Fruit fly (Drosophila melanogaster) Kc167 (cell line): ENCODE results near the gene Gen.

Experiments used
- Myc ChIP-seq: fragments of >200 bp; optimal IDR thresholded peaks from 2 replicates; lab custom pipeline; 2017; ENCODE audit warnings: missing external identifiers
- Sin3A ChIP-seq: fragments of >200 bp; optimal IDR thresholded peaks from 2 replicates; lab custom pipeline; 2018; ENCODE audit warnings: missing external identifiers
- h ChIP-seq: fragments of >200 bp; optimal IDR thresholded peaks from 3 replicates; lab custom pipeline; 2018; ENCODE audit warnings: missing external identifiers
- insv ChIP-seq: fragments of >200 bp; optimal IDR thresholded peaks from 3 replicates; lab custom pipeline; 2018; ENCODE audit warnings: missing external identifiers
- psq ChIP-seq: fragments of >200 bp; optimal IDR thresholded peaks from 2 replicates; lab custom pipeline; 2017; ENCODE audit warnings: missing external identifiers
- ttk ChIP-seq: sonication (Bioruptor generic); optimal IDR thresholded peaks from 2 replicates; lab custom pipeline; 2017; ENCODE audit warnings: missing external identifiers

Gene Gen

dm6 chr3L:5180179-5180578 lies 28.0 kb upstream of the Gen start:
- TF ChIP-seq Myc (lab: Kevin White, UChicago) = no peak
- no peak for TF ChIP-seq psq (lab: Kevin White, UChicago)
- TF ChIP-seq ttk = no peak
- TF ChIP-seq insv (lab: Kevin White, UChicago) = no peak
- no peak for TF ChIP-seq Sin3A
- TF ChIP-seq h = no peak

- no peak for TF ChIP-seq h
- no peak for TF ChIP-seq Sin3A
- no peak for TF ChIP-seq insv (lab: Kevin White, UChicago)
- TF ChIP-seq Myc (lab: Kevin White, UChicago) = no peak
Observed at dm6 chr3L:5178903-5179302, 26.7 kb upstream of the Gen start.

dm6 chr3L:5176789-5177188 lies 24.6 kb upstream of the Gen start:
- TF ChIP-seq ttk (no peak), Myc (lab: Kevin White, UChicago) (no peak), Sin3A (no peak), psq (lab: Kevin White, UChicago) (no peak), insv (lab: Kevin White, UChicago) (no peak), h (no peak)

DNA sequence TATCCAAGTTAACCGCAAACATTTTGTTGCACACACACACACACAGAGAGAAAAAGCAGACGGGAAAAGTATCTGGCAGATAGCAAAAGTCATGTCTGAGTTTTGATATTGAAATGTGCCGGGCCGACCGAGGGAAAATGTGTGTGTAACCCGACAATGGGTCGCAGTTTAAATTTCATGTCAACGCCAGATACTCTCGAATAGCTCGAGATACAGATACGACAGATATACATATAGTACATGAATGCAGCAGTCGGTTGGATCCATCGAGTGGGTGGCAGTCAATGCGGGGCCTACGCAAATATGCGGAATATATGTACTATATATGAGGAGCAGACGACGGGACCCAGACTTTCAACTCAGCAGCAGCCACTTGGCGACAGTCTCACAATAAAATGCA lies 23.9 kb upstream of the Gen start:
- TF ChIP-seq Sin3A (no peak), psq (lab: Kevin White, UChicago) (no peak), insv (lab: Kevin White, UChicago) (no peak), ttk (no peak), Myc (lab: Kevin White, UChicago) (no peak), h (no peak)

DNA sequence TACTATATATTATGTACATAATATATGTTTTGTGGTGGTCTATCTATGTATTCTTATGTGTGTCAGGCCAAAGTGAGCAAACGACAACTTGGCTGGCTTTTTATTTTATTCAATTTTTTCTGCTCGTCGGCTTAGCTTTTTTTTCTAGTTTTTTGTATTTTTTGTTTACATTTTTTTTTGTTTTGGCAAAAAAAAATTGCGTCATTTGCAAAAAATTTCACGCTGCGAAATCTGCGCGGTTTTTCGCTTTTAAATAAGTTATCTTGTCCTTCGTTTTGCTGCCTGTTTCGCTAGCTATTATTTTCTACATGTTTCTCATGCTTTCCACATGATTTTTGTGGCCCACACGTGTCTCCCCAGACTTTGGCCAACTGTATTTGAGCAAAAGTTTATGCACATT lies 20.3 kb upstream of the Gen start:
- TF ChIP-seq insv (lab: Kevin White, UChicago) = no peak
- no peak for TF ChIP-seq h
- TF ChIP-seq Sin3A = no peak
- TF ChIP-seq Myc (lab: Kevin White, UChicago) = no peak
- no peak for TF ChIP-seq psq (lab: Kevin White, UChicago)
- no peak for TF ChIP-seq ttk

DNA sequence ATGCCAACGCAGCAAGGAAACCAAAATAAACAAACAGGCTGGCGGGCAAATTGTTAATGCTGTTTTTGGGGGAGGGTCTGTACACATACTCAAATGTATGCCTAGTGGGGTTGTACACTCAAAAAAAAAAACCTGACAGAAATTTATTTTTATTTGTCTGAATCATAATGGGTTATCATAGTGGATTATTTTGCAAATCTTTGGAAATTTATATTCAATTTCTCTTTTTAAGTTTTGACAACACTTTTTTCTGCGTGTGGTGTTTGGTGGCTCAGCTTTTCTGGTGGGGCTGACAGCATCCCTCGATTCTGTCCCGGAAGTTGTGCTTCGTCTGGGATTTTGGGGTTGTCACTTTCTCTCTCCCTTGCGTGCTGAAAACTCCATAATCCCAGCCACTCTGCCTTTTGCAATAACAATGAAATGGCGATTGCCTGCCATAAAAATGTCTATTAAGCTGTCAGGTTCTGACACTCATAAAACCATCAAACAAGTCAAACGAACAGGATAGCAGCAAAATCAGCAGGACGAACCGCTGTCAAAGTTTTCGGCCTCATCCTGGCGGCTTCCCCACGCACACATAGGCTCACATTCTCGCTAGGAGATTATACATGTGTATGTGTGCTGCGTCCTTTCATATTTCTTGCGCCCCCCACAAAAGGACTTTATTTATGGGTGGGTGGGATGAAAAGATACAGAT lies 2.9 kb upstream of the Gen start:
- TF ChIP-seq psq (lab: Kevin White, UChicago) (no peak), ttk (no peak), h (no peak), Myc (lab: Kevin White, UChicago) (no peak)

DNA sequence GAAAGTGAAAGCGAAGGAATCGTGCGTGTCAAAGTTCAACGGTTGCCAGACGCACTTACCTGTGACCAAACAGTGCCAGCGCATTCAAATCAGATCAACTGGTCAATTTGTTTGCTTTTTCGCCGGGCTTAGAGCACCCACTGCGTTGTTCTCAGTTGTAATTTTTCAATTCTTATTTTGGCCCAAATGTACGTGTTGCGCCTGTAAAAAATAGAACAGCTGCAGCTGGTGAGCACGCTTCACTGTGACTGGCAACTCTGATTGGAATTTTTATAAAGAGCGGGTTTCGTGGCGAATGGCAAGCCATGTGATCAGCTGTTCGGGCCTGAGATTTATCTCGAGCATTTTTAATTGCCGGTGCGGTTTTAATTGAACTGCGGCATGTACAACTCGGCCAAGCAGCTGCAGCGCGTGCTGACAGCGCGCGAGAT lies 6.3 kb downstream of the Gen start, which contains the start of the genes Fitm and AlaRS-m:
Gene Fitm, minus strand, starts transcription at position 250 of the 431 bp plus-strand sequence.
Gene AlaRS-m, plus strand, starts transcription at position 285 of the 431 bp plus-strand sequence.
- TF ChIP-seq ttk (no peak), insv (lab: Kevin White, UChicago) (no peak)

dm6 chr3L:5141380-5142101 lies 10.6 kb downstream of the Gen start, which contains the start of the genes Dhrs4 and Gdap1:
Dhrs4 (minus strand) TSS chr3L:5141646.
Gdap1 (plus strand) TSS chr3L:5141953.
- TF ChIP-seq h (no peak), psq (lab: Kevin White, UChicago) (no peak), insv (lab: Kevin White, UChicago) (no peak), Sin3A (no peak)

dm6 chr3L:5139312-5139711 lies 12.9 kb downstream of the Gen start, which contains the start of the genes Tcs5 and CHMP2B:
Tcs5 (minus strand) TSS chr3L:5139395.
CHMP2B (plus strand) TSS chr3L:5139619.
- TF ChIP-seq Sin3A (no peak), h (no peak), Myc (lab: Kevin White, UChicago) (no peak), ttk (no peak), psq (lab: Kevin White, UChicago) (no peak), insv (lab: Kevin White, UChicago) (no peak)

DNA sequence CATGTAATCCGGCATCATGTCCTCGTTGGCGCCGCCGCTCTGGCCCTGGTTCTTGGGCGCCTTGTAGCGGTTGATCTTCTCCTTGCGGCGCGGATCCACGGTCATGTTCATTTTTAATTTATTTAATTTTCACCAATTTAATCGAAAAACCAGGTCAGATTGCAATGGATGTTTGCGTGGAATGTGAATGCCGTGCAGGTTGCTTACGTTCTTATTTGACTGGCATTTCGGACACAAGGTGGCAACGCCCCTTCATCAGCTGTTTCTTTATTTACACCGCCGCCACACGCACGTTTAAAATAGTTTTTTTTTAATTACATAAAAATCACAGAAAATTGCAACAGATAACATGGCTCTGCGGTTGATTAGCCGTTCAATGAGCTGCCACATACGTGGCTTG lies 16.1 kb downstream of the Gen start, which contains the start of the genes CG10674 and CG4611:
Gene CG10674, minus strand, starts transcription at position 170 of the 400 bp plus-strand sequence.
Gene CG4611, plus strand, starts transcription at position 254 of the 400 bp plus-strand sequence.
- TF ChIP-seq insv (lab: Kevin White, UChicago) (no peak), psq (lab: Kevin White, UChicago) (no peak), ttk (no peak), Myc (lab: Kevin White, UChicago) (no peak), h (no peak), Sin3A (no peak)

- no peak for TF ChIP-seq ttk
- no peak for TF ChIP-seq Sin3A
Observed at dm6 chr3L:5133704-5134430, 18.3 kb downstream of the Gen start, which contains the start of gene Yod1. Yod1 (plus strand) TSS chr3L:5133871.

dm6 chr3L:5132966-5133365 lies 19.2 kb downstream of the Gen start, which contains the start of gene CG15213:
CG15213 (minus strand) TSS chr3L:5133220.
- TF ChIP-seq Myc (lab: Kevin White, UChicago) = no peak
